Fruit fly (Drosophila melanogaster) whole organism, prepupa: ENCODE measurements around the gene CG13720.

ENCODE experiments used
- CG1621 ChIP-seq: fragments of 200-800 bp; sonication (Bioruptor generic); optimal IDR thresholded peaks from 3 replicates; lab custom pipeline; 2018; ENCODE audit warnings: missing biosample characterization, mild to moderate bottlenecking, missing genetic modification characterization
- CG31627 ChIP-seq: fragments of 200-800 bp; sonication (Bioruptor generic); optimal IDR thresholded peaks from 3 replicates; lab custom pipeline; 2016; ENCODE audit warnings: missing biosample characterization, missing genetic modification characterization
- CG32006 ChIP-seq: fragments of 200-800 bp; sonication (Bioruptor generic); optimal IDR thresholded peaks from 3 replicates; lab custom pipeline; 2017; ENCODE audit warnings: missing biosample characterization, mild to moderate bottlenecking, missing genetic modification characterization
- Eip93F ChIP-seq: fragments of 200-800 bp; sonication (Bioruptor generic); optimal IDR thresholded peaks from 2 replicates; lab custom pipeline; 2016; ENCODE audit warnings: missing biosample characterization, mild to moderate bottlenecking, missing genetic modification characterization
- acj6 ChIP-seq: fragments of 200-800 bp; sonication (Bioruptor generic); optimal IDR thresholded peaks from 3 replicates; lab custom pipeline; 2016; ENCODE audit warnings: missing biosample characterization, missing genetic modification characterization
- eg ChIP-seq: fragments of 200-800 bp; sonication (Bioruptor generic); IDR thresholded peaks from 3 replicates; pipeline ENCODE4 v1.3.6; 2022; ENCODE audit warnings: missing biosample characterization, missing genetic modification characterization
- fd59A ChIP-seq: fragments of 200-800 bp; sonication (Bioruptor generic); optimal IDR thresholded peaks from 2 replicates; lab custom pipeline; 2017; ENCODE audit warnings: missing biosample characterization, mild to moderate bottlenecking, missing genetic modification characterization, missing genetic modification reagents
- net ChIP-seq: fragments of 200-800 bp; sonication (Bioruptor generic); optimal IDR thresholded peaks from 3 replicates; lab custom pipeline; 2016; ENCODE audit warnings: missing biosample characterization, missing genetic modification characterization
- spab ChIP-seq: fragments of 200-800 bp; sonication (Bioruptor generic); optimal IDR thresholded peaks from 2 replicates; lab custom pipeline; 2017; ENCODE audit warnings: missing biosample characterization, mild to moderate bottlenecking, missing genetic modification characterization, missing genetic modification reagents
- topi ChIP-seq: fragments of 200-800 bp; sonication (Bioruptor generic); optimal IDR thresholded peaks from 3 replicates; lab custom pipeline; 2016; ENCODE audit warnings: missing biosample characterization, missing genetic modification characterization

DNA sequence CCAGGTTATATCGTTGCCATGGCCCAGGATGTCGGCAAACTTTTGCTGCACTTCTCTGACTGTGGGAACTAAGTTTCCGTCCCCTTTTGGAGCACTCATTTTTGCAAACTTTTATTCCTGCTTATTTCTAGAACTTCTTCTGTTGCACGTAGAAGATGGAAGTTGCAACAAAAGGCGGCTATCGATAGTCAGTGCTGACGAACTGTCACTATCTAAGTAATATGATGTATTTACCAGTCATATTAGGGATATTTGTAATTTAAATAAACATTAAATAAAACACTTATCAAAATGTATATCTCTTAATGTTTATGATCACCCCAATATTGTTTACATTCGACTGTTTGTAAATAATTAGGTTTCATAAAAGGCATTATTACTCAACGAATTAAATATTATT is 40.8 kb upstream of the CG13720 start, which contains the start of gene CG32243:
- no peak for TF ChIP-seq net (GFP tag; lab: Kevin White, UChicago)
- TF ChIP-seq fd59A, result no peak
- no peak for TF ChIP-seq acj6
- no peak for TF ChIP-seq eg (GFP tag; lab: Robert Waterston, UW)
- TF ChIP-seq CG32006 (GFP tag; lab: Kevin White, UChicago), result no peak
- TF ChIP-seq CG31627, result no peak
- no peak for TF ChIP-seq spab (GFP tag; lab: Kevin White, UChicago)
- no peak for TF ChIP-seq Eip93F
- TF ChIP-seq CG1621, result no peak
- TF ChIP-seq topi (GFP tag; lab: Kevin White, UChicago), result no peak
